Fruit fly (Drosophila melanogaster): ENCODE data around the gene meep.

dm6 chr3L:1251712-1252111, 48.9 kb upstream of the meep start, which contains the start of the genes CG9130 and CG9133:
- TF ChIP-seq Vsx2 (GFP tag; optimal IDR thresholded peaks at IDR 0.05; ENCODE audit: partially characterized antibody) (no peak), Hnf4 (GFP tag; optimal IDR thresholded peaks at IDR 0.05) (no peak), dmrt93B (GFP tag; optimal IDR thresholded peaks at IDR 0.05) (no peak), dsf (GFP tag; optimal IDR thresholded peaks at IDR 0.05; ENCODE audit: borderline replicate concordance) (no peak), N (GFP tag; optimal IDR thresholded peaks at IDR 0.05) (no peak), dl (GFP tag; optimal IDR thresholded peaks at IDR 0.05; ENCODE audit: insufficient read depth in 1 of 2, partially characterized antibody in 2 of 2) (no peak), Abd-B (GFP tag; optimal IDR thresholded peaks at IDR 0.05) (no peak), Dif (GFP tag; optimal IDR thresholded peaks at IDR 0.05; ENCODE audit: partially characterized antibody) (no peak), Sp1 (GFP tag; optimal IDR thresholded peaks at IDR 0.05) (no peak), Mio (GFP tag; optimal IDR thresholded peaks at IDR 0.05) (no peak), sv (GFP tag; optimal IDR thresholded peaks at IDR 0.05) (no peak), psq (GFP tag; optimal IDR thresholded peaks at IDR 0.05) (no peak), rgr (GFP tag; optimal IDR thresholded peaks at IDR 0.05) (no peak)
